Worm (Caenorhabditis elegans) whole organism, mixed stage, embryonic: Measurements from ENCODE around the gene T06E4.5.

Experiments used
- lin-13 ChIP-seq: fragments of 150-350 bp; optimal IDR thresholded peaks from 2 replicates; lab custom pipeline; 2014; ENCODE audit warnings: missing biosample characterization, missing genetic modification characterization
- nhr-12 ChIP-seq: fragments of 150-350 bp; optimal IDR thresholded peaks from 2 replicates; lab custom pipeline; 2014; ENCODE audit warnings: missing biosample characterization, missing genetic modification characterization
- nhr-237 ChIP-seq: fragments of 150-350 bp; optimal IDR thresholded peaks from 2 replicates; lab custom pipeline; 2014; ENCODE audit warnings: missing biosample characterization, missing genetic modification characterization
- nhr-76 ChIP-seq: sonication (generic microtip); optimal IDR thresholded peaks from 2 replicates; lab custom pipeline; 2017; ENCODE audit warnings: missing biosample characterization, missing genetic modification characterization
- snpc-4 ChIP-seq: fragments of 150-350 bp; optimal IDR thresholded peaks from 2 replicates; lab custom pipeline; 2014; ENCODE audit warnings: missing biosample characterization, missing genetic modification characterization
- unc-39 ChIP-seq: fragments of 150-350 bp; optimal IDR thresholded peaks from 2 replicates; lab custom pipeline; 2014; ENCODE audit warnings: missing biosample characterization, missing genetic modification characterization

DNA sequence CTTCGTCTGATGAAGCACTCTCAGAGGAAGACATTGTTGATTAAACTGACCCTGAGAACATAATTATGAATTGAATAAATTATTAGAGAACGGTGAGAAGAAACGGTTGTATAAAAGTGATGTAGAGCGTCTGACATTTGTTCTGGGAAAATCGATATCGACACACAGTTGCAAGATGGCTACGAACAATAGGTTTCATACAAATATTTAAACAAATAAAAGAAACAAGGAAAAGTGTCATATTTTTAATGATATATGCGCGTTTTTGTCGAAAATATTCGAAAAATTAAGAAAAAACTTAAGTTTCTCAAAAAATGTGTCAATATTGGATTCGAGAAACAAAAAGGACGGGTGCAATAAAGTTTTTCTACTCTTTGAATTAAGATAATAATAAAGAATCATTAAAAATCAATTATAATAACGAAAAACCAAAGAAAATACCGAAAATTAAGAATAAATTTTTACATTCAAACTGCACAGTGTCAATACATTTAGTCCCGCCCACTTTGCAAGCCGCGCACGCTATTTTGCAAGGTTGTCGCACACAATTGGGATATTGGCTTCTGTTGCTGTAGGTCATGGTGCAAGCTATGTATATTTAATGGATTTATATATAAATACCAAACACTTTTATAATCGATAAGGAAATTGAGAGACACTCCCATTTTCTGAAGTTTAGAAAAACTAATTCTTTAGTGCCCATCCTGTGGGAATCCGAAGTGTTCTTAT lies 48.3 kb upstream of the T06E4.5 start, which contains the start of gene rtfo-1:
- TF ChIP-seq nhr-12 (tag; lab: Kevin White, UChicago) (no peak), nhr-76 (tag; lab: Kevin White, UChicago) (peak; percentile 69), snpc-4 (no peak), unc-39 (tag; lab: Kevin White, UChicago) (no peak), nhr-237 (tag; lab: Kevin White, UChicago) (peak; percentile 6), lin-13 (peak; percentile 39)
